Worm (Caenorhabditis elegans) whole organism, mixed stage, embryonic: Measurements from ENCODE around the gene nspb-2.

Experiments used
- ceh-83 ChIP-seq: fragments of 200-800 bp; sonication (Bioruptor generic); optimal IDR thresholded peaks from 2 replicates; lab custom pipeline; 2018; ENCODE audit warnings: mild to moderate bottlenecking, missing genetic modification characterization, missing compliant biosample characterization
- ces-1 ChIP-seq: fragments of 150-350 bp; optimal IDR thresholded peaks from 2 replicates; lab custom pipeline; 2014; ENCODE audit warnings: missing biosample characterization, missing genetic modification reagents, missing genetic modification characterization
- mls-2 ChIP-seq: sonication (generic microtip); optimal IDR thresholded peaks from 2 replicates; lab custom pipeline; 2016; ENCODE audit warnings: mild to moderate bottlenecking, missing genetic modification characterization, moderate library complexity, missing compliant biosample characterization
- nhr-237 ChIP-seq: fragments of 150-350 bp; optimal IDR thresholded peaks from 2 replicates; lab custom pipeline; 2014; ENCODE audit warnings: missing biosample characterization, missing genetic modification characterization

ce11 chrIV:6572655-6573054, 18.8 kb upstream of the nspb-2 start:
- TF ChIP-seq nhr-237 (tag; lab: Kevin White, UChicago) (no peak), mls-2 (tag; lab: Kevin White, UChicago) (no peak), ceh-83 (no peak), ces-1 (GFP tag; lab: Kevin White, UChicago) (no peak)
